Worm (Caenorhabditis elegans) whole organism, L4 larva: ENCODE measurements around the gene pole-2.

ENCODE experiments used
- D1046.2 ChIP-seq: fragments of 200-800 bp; sonication (Bioruptor generic); IDR thresholded peaks from 2 replicates; pipeline ENCODE4 v1.3.6; 2022; ENCODE audit warnings: missing genetic modification characterization, missing compliant biosample characterization
- F49E8.2 ChIP-seq: sonication (generic microtip); optimal IDR thresholded peaks from 2 replicates; lab custom pipeline; 2016; ENCODE audit warnings: missing compliant biosample characterization, mild to moderate bottlenecking, missing genetic modification characterization, borderline replicate concordance
- R02D3.7 ChIP-seq: fragments of 150-350 bp; sonication (generic microtip); optimal IDR thresholded peaks from 3 replicates; lab custom pipeline; 2014; ENCODE audit warnings: missing biosample characterization, missing genetic modification characterization
- T20F7.1 ChIP-seq: fragments of 200-800 bp; sonication (Bioruptor generic); optimal IDR thresholded peaks from 2 replicates; lab custom pipeline; 2018; ENCODE audit warnings: mild to moderate bottlenecking, missing genetic modification characterization, missing compliant biosample characterization
- T26A8.4 ChIP-seq: fragments of 200-800 bp; sonication (Bioruptor generic); IDR thresholded peaks from 2 replicates; pipeline ENCODE4 v1.3.6; 2022; ENCODE audit warnings: missing genetic modification characterization, missing compliant biosample characterization
- Y105C5A.15 ChIP-seq: fragments of 200-800 bp; sonication (Bioruptor generic); IDR thresholded peaks from 2 replicates; pipeline ENCODE4 v1.3.6; 2022; ENCODE audit warnings: missing genetic modification characterization, missing compliant biosample characterization
- Y48G9A.11 ChIP-seq: fragments of 200-800 bp; sonication (Bioruptor generic); IDR thresholded peaks from 2 replicates; pipeline ENCODE4 v1.3.6; 2022; ENCODE audit warnings: missing genetic modification reagents, missing genetic modification characterization, missing compliant biosample characterization
- Y75B8A.6 ChIP-seq: fragments of 200-800 bp; sonication (Bioruptor generic); IDR thresholded peaks from 2 replicates; pipeline ENCODE4 v1.3.6; 2022; ENCODE audit warnings: missing genetic modification reagents, missing genetic modification characterization, missing compliant biosample characterization
- aha-1 ChIP-seq: fragments of 150-350 bp; peaks from one replicate; lab custom pipeline; 2014; ENCODE audit warnings: missing biosample characterization, missing genetic modification characterization
- aly-2 ChIP-seq: sonication (generic microtip); optimal IDR thresholded peaks from 2 replicates; lab custom pipeline; 2018; ENCODE audit warnings: missing biosample characterization, missing genetic modification characterization
- arid-1 ChIP-seq: fragments of 200-800 bp; sonication (Bioruptor generic); conservative IDR thresholded peaks from 2 replicates; pipeline ENCODE4 v1.3.6; 2022; ENCODE audit warnings: missing genetic modification reagents, missing genetic modification characterization, missing compliant biosample characterization
- ceh-20 ChIP-seq: fragments of 200-800 bp; sonication (Bioruptor generic); IDR thresholded peaks from 2 replicates; pipeline ENCODE4 v1.3.6; 2022; ENCODE audit warnings: missing genetic modification reagents, missing genetic modification characterization, missing compliant biosample characterization
- ceh-28 ChIP-seq: fragments of 150-350 bp; optimal IDR thresholded peaks from 2 replicates; lab custom pipeline; 2014; ENCODE audit warnings: missing biosample characterization, missing genetic modification reagents, missing genetic modification characterization
- ceh-32 ChIP-seq: sonication (generic microtip); optimal IDR thresholded peaks from 2 replicates; lab custom pipeline; 2016; ENCODE audit warnings: mild to moderate bottlenecking, missing genetic modification characterization, missing compliant biosample characterization; ENCODE audit not compliant: poor library complexity
- ceh-82 ChIP-seq: sonication (generic microtip); optimal IDR thresholded peaks from 2 replicates; lab custom pipeline; 2017; ENCODE audit warnings: missing biosample characterization, missing genetic modification characterization
- ctbp-1 ChIP-seq: fragments of 200-800 bp; sonication (Bioruptor generic); IDR thresholded peaks from 2 replicates; pipeline ENCODE4 v1.3.6; 2022; ENCODE audit warnings: missing genetic modification reagents, missing genetic modification characterization, missing compliant biosample characterization
- daf-12 ChIP-seq: fragments of 150-350 bp; optimal IDR thresholded peaks from 2 replicates; lab custom pipeline; 2014; ENCODE audit warnings: missing biosample characterization, missing genetic modification reagents, missing genetic modification characterization
- daf-16 ChIP-seq, 3 experiments: sonication (generic microtip); optimal IDR thresholded peaks; 2 replicates each; lab custom pipeline; 2016 to 2017; ENCODE audit warnings: missing genetic modification characterization in 3 of 3, missing genetic modification reagents in 3 of 3, mild to moderate bottlenecking in 2 of 3, missing compliant biosample characterization in 2 of 3, missing biosample characterization in 1 of 3, moderate library complexity in 1 of 3
- dmd-9 ChIP-seq: fragments of 200-800 bp; sonication (Bioruptor generic); IDR thresholded peaks from 2 replicates; pipeline ENCODE4 v1.3.6; 2022; ENCODE audit warnings: missing genetic modification reagents, missing genetic modification characterization, missing compliant biosample characterization
- dpl-1 ChIP-seq: fragments of 150-350 bp; optimal IDR thresholded peaks from 2 replicates; lab custom pipeline; 2014; ENCODE audit warnings: missing biosample characterization, missing genetic modification reagents, missing genetic modification characterization
- hif-1 ChIP-seq, 2 experiments: sonication (generic microtip); optimal IDR thresholded peaks; 2 replicates each; lab custom pipeline; 2016 to 2017; ENCODE audit warnings: missing compliant biosample characterization in 2 of 2, missing genetic modification characterization in 2 of 2, missing genetic modification reagents in 2 of 2, missing genotype in 2 of 2, mild to moderate bottlenecking in 1 of 2
- hlh-11 ChIP-seq: fragments of 200-800 bp; sonication (Bioruptor generic); optimal IDR thresholded peaks from 2 replicates; lab custom pipeline; 2018; ENCODE audit warnings: mild to moderate bottlenecking, missing genetic modification characterization, missing compliant biosample characterization
- lin-1 ChIP-seq: fragments of 200-800 bp; sonication (Bioruptor generic); IDR thresholded peaks from 2 replicates; pipeline ENCODE4 v1.3.6; 2022; ENCODE audit warnings: missing genetic modification reagents, missing genetic modification characterization, missing compliant biosample characterization
- lin-29 ChIP-seq: fragments of 200-800 bp; sonication (Bioruptor generic); IDR thresholded peaks from 2 replicates; pipeline ENCODE4 v1.3.6; 2022; ENCODE audit warnings: missing genetic modification reagents, missing genetic modification characterization, missing compliant biosample characterization
- mdl-1 ChIP-seq, 2 experiments: fragments of 150-350 bp in 1 of 2; sonication (generic microtip) in 1 of 2; optimal IDR thresholded peaks; 2 replicates each; lab custom pipeline; 2014 to 2017; ENCODE audit warnings: missing biosample characterization in 2 of 2, missing genetic modification characterization in 2 of 2
- mxl-3 ChIP-seq: fragments of 200-800 bp; sonication (Bioruptor generic); optimal IDR thresholded peaks from 2 replicates; lab custom pipeline; 2018; ENCODE audit warnings: mild to moderate bottlenecking, missing genetic modification characterization, missing compliant biosample characterization
- nhr-237 ChIP-seq: sonication (generic microtip); optimal IDR thresholded peaks from 2 replicates; lab custom pipeline; 2017; ENCODE audit warnings: missing biosample characterization, missing genetic modification characterization
- nhr-25 ChIP-seq: sonication (generic microtip); optimal IDR thresholded peaks from 2 replicates; lab custom pipeline; 2017; ENCODE audit warnings: missing genetic modification characterization, mild to moderate bottlenecking, missing compliant biosample characterization, antibody characterized with exemption, moderate library complexity, borderline replicate concordance; ENCODE audit not compliant: insufficient read depth
- nhr-28 ChIP-seq: fragments of 150-350 bp; optimal IDR thresholded peaks from 2 replicates; lab custom pipeline; 2014; ENCODE audit warnings: missing biosample characterization, missing genetic modification characterization
- nhr-42 ChIP-seq: fragments of 200-800 bp; sonication (Bioruptor generic); IDR thresholded peaks from 2 replicates; pipeline ENCODE4 v1.3.6; 2022; ENCODE audit warnings: missing genetic modification characterization, missing compliant biosample characterization
- php-3 ChIP-seq: fragments of 200-800 bp; sonication (Bioruptor generic); IDR thresholded peaks from 2 replicates; pipeline ENCODE4 v1.3.6; 2022; ENCODE audit warnings: missing genetic modification reagents, missing genetic modification characterization, missing compliant biosample characterization
- pqm-1 ChIP-seq: sonication (generic microtip); optimal IDR thresholded peaks from 2 replicates; lab custom pipeline; 2017; ENCODE audit warnings: missing biosample characterization, missing genetic modification characterization
- tra-1 ChIP-seq: fragments of 200-800 bp; sonication (Bioruptor generic); IDR thresholded peaks from 2 replicates; pipeline ENCODE4 v1.3.6; 2022; ENCODE audit warnings: missing genetic modification reagents, missing genetic modification characterization, missing compliant biosample characterization
- unc-130 ChIP-seq: sonication (generic microtip); optimal IDR thresholded peaks from 2 replicates; lab custom pipeline; 2016; ENCODE audit warnings: missing genetic modification reagents, missing genetic modification characterization, missing compliant biosample characterization
- zfp-2 ChIP-seq: sonication (generic microtip); optimal IDR thresholded peaks from 2 replicates; lab custom pipeline; 2016; ENCODE audit warnings: mild to moderate bottlenecking, missing genetic modification characterization, missing compliant biosample characterization
- zip-2 ChIP-seq: fragments of 150-350 bp; optimal IDR thresholded peaks from 2 replicates; lab custom pipeline; 2014; ENCODE audit warnings: missing biosample characterization, missing genetic modification characterization
- ztf-11 ChIP-seq: fragments of 150-350 bp; optimal IDR thresholded peaks from 2 replicates; lab custom pipeline; 2014; ENCODE audit warnings: missing biosample characterization, missing genetic modification characterization

pole-2 gene

DNA sequence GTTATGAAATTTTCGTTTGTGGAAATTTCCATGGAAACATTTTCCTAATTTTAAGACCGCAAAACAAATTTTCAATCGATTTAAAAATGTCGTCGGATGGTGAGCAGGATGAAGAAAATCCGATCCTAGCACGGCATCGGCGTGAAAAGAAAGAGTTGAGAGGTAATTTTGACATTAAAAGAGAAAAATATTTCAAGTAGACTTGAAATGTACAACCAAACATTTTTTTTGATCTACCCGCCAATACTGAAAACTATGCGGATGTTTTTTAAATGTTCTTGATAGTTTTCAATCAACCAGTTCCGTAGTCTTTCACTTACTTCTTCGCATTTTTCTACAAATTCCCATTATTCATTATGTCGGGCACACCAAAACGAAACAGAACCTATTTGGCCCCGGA, 41.7 kb upstream of the pole-2 start, which contains the start of gene otub-3:
Gene otub-3, plus strand, starts transcription at position 56 of the 400 bp plus-strand sequence.
- peak; percentile 15 for TF ChIP-seq F49E8.2 (tag; lab: Kevin White, UChicago)
- no peak for TF ChIP-seq ceh-28 (tag; lab: Kevin White, UChicago)
- no peak for TF ChIP-seq daf-12
- TF ChIP-seq tra-1 (GFP tag; lab: Robert Waterston, UW), result no peak
- no peak for TF ChIP-seq dmd-9 (GFP tag; lab: Robert Waterston, UW)
- TF ChIP-seq ceh-32 (tag; lab: Kevin White, UChicago), result no peak
- no peak for TF ChIP-seq nhr-237 (tag; lab: Kevin White, UChicago)
- no peak for TF ChIP-seq zip-2 (tag; lab: Kevin White, UChicago)

DNA sequence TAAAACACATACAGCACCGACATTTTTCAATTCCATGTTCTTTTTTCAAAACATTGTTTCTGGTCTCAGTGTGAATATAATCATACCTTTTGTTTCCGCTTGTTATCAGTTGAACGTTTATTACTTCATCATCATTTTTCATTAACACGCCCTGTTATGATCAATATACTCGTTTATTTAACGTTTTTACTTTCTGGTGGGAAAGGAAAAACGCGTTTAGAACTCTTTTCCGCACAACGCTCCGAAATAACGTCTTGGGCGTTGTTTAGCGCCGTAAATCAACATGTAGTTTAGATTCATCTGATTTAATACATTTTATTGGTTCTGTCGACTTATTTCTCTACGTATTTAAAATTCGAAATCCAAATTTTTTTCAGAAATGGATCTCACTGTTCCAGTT, 38.9 kb upstream of the pole-2 start, which contains the start of gene pgm-3:
Gene pgm-3, plus strand, starts transcription at position 378 of the 400 bp plus-strand sequence.
- TF ChIP-seq daf-16 (GFP tag; optimal IDR thresholded peaks at IDR 0.05; lab: Kevin White, UChicago) (no peak), daf-16 (tag; optimal IDR thresholded peaks at IDR 0.05; lab: Kevin White, UChicago) (peak; percentile 77), zfp-2 (tag; lab: Kevin White, UChicago) (no peak), pqm-1 (tag; lab: Kevin White, UChicago) (peak; percentile 63), nhr-28 (tag; lab: Kevin White, UChicago) (peak; percentile 64), R02D3.7 (tag; lab: Kevin White, UChicago) (peak; percentile 15), T20F7.1 (GFP tag; lab: Kevin White, UChicago) (peak; percentile 84), lin-29 (GFP tag; lab: Robert Waterston, UW) (no peak), hlh-11 (tag; lab: Kevin White, UChicago) (peak; percentile 22)

DNA sequence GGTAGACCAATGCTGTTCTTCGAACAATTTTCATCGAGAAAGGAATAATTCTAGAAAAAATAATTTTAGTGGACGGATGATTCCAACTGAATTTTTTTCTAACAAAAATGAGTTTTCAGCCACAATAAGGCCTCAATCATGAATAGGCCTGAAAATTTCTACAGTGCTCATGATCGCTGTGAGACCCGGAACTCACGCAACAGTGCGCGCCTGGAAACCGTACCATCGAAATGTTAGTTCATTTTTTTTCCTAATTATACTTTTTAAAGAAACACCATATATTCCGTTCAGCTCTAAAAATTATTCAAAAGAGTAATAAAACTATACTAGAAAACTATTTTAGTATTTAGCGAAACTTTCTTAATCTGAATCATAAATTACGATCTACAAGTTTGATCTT, 38.5 kb upstream of the pole-2 start:
- TF ChIP-seq mdl-1 (tag; optimal IDR thresholded peaks at IDR 0.05; lab: Kevin White, UChicago) (no peak), ceh-28 (tag; lab: Kevin White, UChicago) (no peak), F49E8.2 (tag; lab: Kevin White, UChicago) (no peak), nhr-25 (tag; lab: Kevin White, UChicago) (no peak), nhr-42 (GFP tag; lab: Robert Waterston, UW) (no peak), Y75B8A.6 (GFP tag; lab: Robert Waterston, UW) (no peak), Y105C5A.15 (GFP tag; lab: Robert Waterston, UW) (no peak)

DNA sequence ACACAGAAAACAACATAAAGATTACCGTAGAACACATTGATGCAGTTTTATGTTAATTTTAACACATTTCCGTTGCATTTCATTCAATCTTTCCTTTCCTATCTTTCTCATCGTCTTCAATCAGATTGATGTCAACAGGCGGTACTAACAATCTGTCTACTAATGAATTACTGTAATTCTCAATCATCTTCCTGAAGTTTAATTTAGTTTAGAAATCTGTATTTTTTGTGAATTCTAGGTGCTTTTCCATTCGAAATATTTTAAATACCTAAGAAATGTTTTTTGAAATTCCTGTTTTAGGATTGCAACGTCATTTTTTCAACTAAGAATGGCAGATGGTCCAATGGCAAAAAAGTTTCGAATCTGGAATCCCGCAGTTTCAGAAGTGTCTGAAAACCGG, 37.3 kb upstream of the pole-2 start, which contains the start of gene F21D5.9:
Gene F21D5.9, plus strand, starts transcription at position 301 of the 400 bp plus-strand sequence.
- TF ChIP-seq ceh-82 (tag; lab: Kevin White, UChicago) (no peak), aly-2 (tag; lab: Kevin White, UChicago) (no peak), aha-1 (no peak), dpl-1 (no peak), php-3 (no peak), arid-1 (no peak), F49E8.2 (tag; lab: Kevin White, UChicago) (no peak), unc-130 (GFP tag; lab: Kevin White, UChicago) (no peak), D1046.2 (no peak), nhr-237 (tag; lab: Kevin White, UChicago) (no peak), ceh-20 (GFP tag; lab: Robert Waterston, UW) (no peak), lin-1 (GFP tag; lab: Robert Waterston, UW) (no peak), ztf-11 (tag; lab: Kevin White, UChicago) (no peak)

DNA sequence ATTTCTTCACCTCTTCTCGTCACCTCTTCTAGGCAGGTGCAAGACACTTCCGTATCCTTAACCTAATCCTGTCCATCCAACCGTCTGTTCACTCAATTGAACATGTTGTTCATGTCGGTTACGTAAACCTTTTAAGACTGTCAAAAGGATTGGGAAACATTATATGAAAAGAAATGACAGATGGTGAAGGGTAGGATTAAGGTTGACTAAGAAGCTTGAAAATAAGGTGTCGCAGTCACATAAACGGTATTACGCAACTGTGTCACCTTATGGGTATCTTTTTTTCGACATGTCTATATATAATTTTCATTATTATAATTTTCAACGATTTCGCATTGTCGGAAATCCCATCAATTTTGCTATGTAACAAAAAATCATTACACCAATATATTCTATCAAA, 36.4 kb upstream of the pole-2 start:
- TF ChIP-seq mxl-3 (GFP tag; lab: Kevin White, UChicago) (no peak), hif-1 (tag; optimal IDR thresholded peaks at IDR 0.05; lab: Kevin White, UChicago) (no peak), Y48G9A.11 (no peak), unc-130 (GFP tag; lab: Kevin White, UChicago) (no peak), ctbp-1 (GFP tag; lab: Robert Waterston, UW) (no peak), T26A8.4 (no peak), aha-1 (no peak)
